Worm (Caenorhabditis elegans): ENCODE measurements around the gene cutl-24.

The cutl-24 gene

DNA sequence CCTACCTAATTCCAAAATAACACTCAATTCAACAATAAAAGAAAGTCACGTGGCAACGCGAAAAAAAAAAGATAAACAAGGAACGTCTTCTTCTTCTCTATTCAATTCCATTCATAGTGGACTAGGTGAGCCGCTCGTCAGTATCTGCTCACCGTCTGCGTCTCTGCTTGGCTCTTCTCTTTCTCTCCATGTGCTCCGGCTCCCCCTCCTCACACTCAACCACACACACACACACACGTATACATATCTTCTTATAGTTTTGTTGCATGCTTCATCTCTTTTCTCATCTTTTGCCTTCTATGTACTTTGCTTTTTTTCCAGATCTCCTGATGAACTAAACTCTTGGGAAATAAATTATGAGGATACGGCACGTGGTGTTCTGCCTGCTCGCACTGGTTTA is 32.8 kb upstream of the cutl-24 start, which contains the start of gene daf-1:
Gene daf-1, plus strand, starts transcription at position 322 of the 400 bp plus-strand sequence.
- TF ChIP-seq tag-97 (GFP tag; IDR thresholded peaks at IDR 0.05), result no peak
- TF ChIP-seq zip-2 (tag; optimal IDR thresholded peaks at IDR 0.05), result no peak
- TF ChIP-seq ZK337.2 (GFP tag; IDR thresholded peaks at IDR 0.05), result no peak
- TF ChIP-seq daf-8 (GFP tag; IDR thresholded peaks at IDR 0.05), result no peak
- TF ChIP-seq unc-62 (GFP tag; optimal IDR thresholded peaks at IDR 0.05 in 1 of 2), result peak in 1 of 2 experiments; percentile 45
- TF ChIP-seq unc-62 (tag; optimal IDR thresholded peaks at IDR 0.05), result no peak
- TF ChIP-seq nhr-28 (tag; optimal IDR thresholded peaks at IDR 0.05), result no peak
- TF ChIP-seq dve-1 (tag; optimal IDR thresholded peaks at IDR 0.05; ENCODE audit: insufficient read depth), result peak; percentile 20
- TF ChIP-seq R02D3.7 (tag; optimal IDR thresholded peaks at IDR 0.05), result no peak
- no peak for TF ChIP-seq nhr-41 (GFP tag; IDR thresholded peaks at IDR 0.05)
- TF ChIP-seq hlh-11 (tag; optimal IDR thresholded peaks at IDR 0.05), result peak; percentile 23
- peak; percentile 69; the same call in 1 of the 2 replicates for TF ChIP-seq hmg-1.1 (GFP tag; IDR thresholded peaks at IDR 0.05)
- TF ChIP-seq snpc-4 (tag; optimal IDR thresholded peaks at IDR 0.05), result no peak
- peak; percentile 29 for TF ChIP-seq aha-1 (tag)
- peak; percentile 46 for TF ChIP-seq fkh-10 (GFP tag; optimal IDR thresholded peaks at IDR 0.05)
- no peak for TF ChIP-seq php-3 (GFP tag; IDR thresholded peaks at IDR 0.05)
- no peak for TF ChIP-seq lin-13 (GFP tag; optimal IDR thresholded peaks at IDR 0.05)
- peak; percentile 6 for TF ChIP-seq mep-1 (tag; optimal IDR thresholded peaks at IDR 0.05)
- no peak for TF ChIP-seq vab-7 (GFP tag; IDR thresholded peaks at IDR 0.05)
- peak in 1 of 2 experiments; percentile 38 for TF ChIP-seq lsy-2 (tag; optimal IDR thresholded peaks at IDR 0.05)
- TF ChIP-seq mdl-1 (tag; optimal IDR thresholded peaks at IDR 0.05), result peak in 1 of 2 experiments; percentile 89
- TF ChIP-seq rbr-2 (tag; optimal IDR thresholded peaks at IDR 0.05), result peak; percentile 27
- peak; percentile 19 for TF ChIP-seq mxl-3 (GFP tag; optimal IDR thresholded peaks at IDR 0.05)
- no peak for TF ChIP-seq D1046.2 (GFP tag; IDR thresholded peaks at IDR 0.05)
- TF ChIP-seq dmd-9 (GFP tag; IDR thresholded peaks at IDR 0.05), result no peak
- TF ChIP-seq hlh-30 (tag; optimal IDR thresholded peaks at IDR 0.05; ENCODE audit: insufficient read depth), result peak; percentile 72
- TF ChIP-seq hif-1 (tag; optimal IDR thresholded peaks at IDR 0.05), result peak in 1 of 2 experiments; percentile 43

DNA sequence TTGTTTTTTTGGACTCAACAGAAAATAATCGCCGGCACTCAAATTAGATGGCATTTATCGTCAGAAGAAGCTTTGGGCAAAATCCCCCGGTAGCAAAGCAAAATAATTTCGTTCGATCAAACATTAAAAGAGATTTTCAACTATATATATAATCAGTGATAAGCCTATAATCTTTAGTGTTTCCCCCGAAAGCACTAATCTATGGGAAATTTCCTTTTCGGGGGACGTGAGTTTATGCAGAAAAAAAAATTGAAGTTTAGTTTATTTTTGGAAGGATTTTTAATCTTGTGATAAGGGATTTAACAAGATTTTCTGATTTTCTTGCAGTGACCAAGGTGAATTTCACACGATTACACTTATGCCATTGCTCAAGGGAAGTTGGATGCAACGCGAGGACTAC is 30.9 kb upstream of the cutl-24 start:
- TF ChIP-seq egl-43 (GFP tag; IDR thresholded peaks at IDR 0.05) (no peak), aha-1 (tag) (peak; percentile 15)

DNA sequence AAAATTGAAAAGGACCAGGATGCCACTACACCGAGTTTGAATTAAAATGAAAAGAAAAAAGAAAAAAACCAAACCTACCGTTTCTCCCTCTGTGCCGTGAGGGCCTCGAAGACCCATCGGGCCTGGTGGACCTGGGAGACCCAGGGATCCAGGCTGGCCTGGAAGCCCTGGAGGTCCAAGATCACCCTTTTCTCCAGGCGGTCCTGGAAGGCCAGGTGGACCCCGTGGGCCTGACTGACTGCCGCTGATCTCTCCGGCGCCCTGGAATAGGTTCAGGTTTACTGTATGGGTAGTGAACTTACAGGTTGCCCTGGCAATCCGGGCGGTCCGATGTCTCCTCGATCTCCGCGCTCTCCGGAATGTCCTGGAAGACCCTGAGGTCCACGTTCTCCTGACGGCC is 25.2 kb upstream of the cutl-24 start:
- TF ChIP-seq cey-2 (tag; optimal IDR thresholded peaks at IDR 0.05; ENCODE audit: borderline replicate concordance, insufficient read depth), result no peak
- TF ChIP-seq madf-9 (GFP tag; conservative IDR thresholded peaks at IDR 0.05), result no peak
- peak; percentile 95 for TF ChIP-seq set-16 (GFP tag; IDR thresholded peaks at IDR 0.05)
- 0 out of 2 replicates have a peak, but pooled peaks have one; percentile 24 for TF ChIP-seq F44E2.7 (GFP tag; IDR thresholded peaks at IDR 0.05)
- peak; percentile 93 for TF ChIP-seq aha-1 (tag)
- TF ChIP-seq jun-1 (tag; optimal IDR thresholded peaks at IDR 0.05), result no peak
- TF ChIP-seq egl-43 (GFP tag; IDR thresholded peaks at IDR 0.05), result 0 out of 2 replicates have a peak, but pooled peaks have one; percentile 12
- TF ChIP-seq lsy-2 (tag; optimal IDR thresholded peaks at IDR 0.05), result no peak
- TF ChIP-seq lin-39 (tag; optimal IDR thresholded peaks at IDR 0.05), result no peak

- TF ChIP-seq Y48G9A.11 (GFP tag; IDR thresholded peaks at IDR 0.05) (no peak), set-16 (GFP tag; IDR thresholded peaks at IDR 0.05) (peak; percentile 89), mes-2 (tag; optimal IDR thresholded peaks at IDR 0.05; ENCODE audit: poor library complexity, severe bottlenecking) (no peak), madf-5 (GFP tag; IDR thresholded peaks at IDR 0.05) (no peak), nhr-28 (tag; optimal IDR thresholded peaks at IDR 0.05) (no peak), mxl-3 (GFP tag; optimal IDR thresholded peaks at IDR 0.05) (no peak), unc-62 (GFP tag; optimal IDR thresholded peaks at IDR 0.05 in 1 of 2) (peak in 1 of 2 experiments; percentile 82), unc-62 (tag; optimal IDR thresholded peaks at IDR 0.05) (no peak), ceh-44 (GFP tag; IDR thresholded peaks at IDR 0.05) (no peak)
These were observed 23.9 kb upstream of the cutl-24 start for ce11 chrIV:141022-141421.
